Worm (Caenorhabditis elegans) whole organism, young adult: Measurements from ENCODE around the gene fbxb-38.

Experiments
- B0019.2 ChIP-seq: fragments of 200-800 bp; sonication (Bioruptor generic); conservative IDR thresholded peaks from 2 replicates; pipeline ENCODE4 v1.3.6; 2022; ENCODE audit warnings: missing genetic modification reagents, missing genetic modification characterization, missing compliant biosample characterization
- C17E4.6 ChIP-seq: fragments of 200-800 bp; sonication (Bioruptor generic); IDR thresholded peaks from 2 replicates; pipeline ENCODE4 v1.3.6; 2022; ENCODE audit warnings: missing genetic modification reagents, missing genetic modification characterization, missing compliant biosample characterization
- F23B12.7 ChIP-seq: sonication (generic microtip); optimal IDR thresholded peaks from 2 replicates; lab custom pipeline; 2017; ENCODE audit warnings: missing genetic modification characterization, mild to moderate bottlenecking, missing compliant biosample characterization, antibody characterized with exemption, moderate library complexity; ENCODE audit not compliant: insufficient read depth
- F33H1.4 ChIP-seq: fragments of 200-800 bp; sonication (Bioruptor generic); IDR thresholded peaks from 2 replicates; pipeline ENCODE4 v1.3.6; 2022; ENCODE audit warnings: missing genetic modification reagents, missing genetic modification characterization, missing compliant biosample characterization
- F39B2.1 ChIP-seq: fragments of 200-800 bp; sonication (Bioruptor generic); IDR thresholded peaks from 2 replicates; pipeline ENCODE4 v1.3.6; 2022; ENCODE audit warnings: missing genetic modification reagents, missing genetic modification characterization, missing compliant biosample characterization
- F49E8.2 ChIP-seq: sonication (generic microtip); optimal IDR thresholded peaks from 3 replicates; lab custom pipeline; 2017; ENCODE audit warnings: missing genetic modification characterization, mild to moderate bottlenecking, missing compliant biosample characterization, antibody characterized with exemption, moderate library complexity; ENCODE audit not compliant: insufficient read depth
- F55B11.4 ChIP-seq: sonication (generic microtip); optimal IDR thresholded peaks from 2 replicates; lab custom pipeline; 2016; ENCODE audit warnings: missing compliant biosample characterization, missing genetic modification characterization, borderline replicate concordance; ENCODE audit not compliant: insufficient read depth
- F57C9.4 ChIP-seq: sonication (generic microtip); optimal IDR thresholded peaks from 2 replicates; lab custom pipeline; 2017; ENCODE audit warnings: mild to moderate bottlenecking, missing genetic modification characterization, missing compliant biosample characterization
- K11D2.4 ChIP-seq: fragments of 200-800 bp; sonication (Bioruptor generic); IDR thresholded peaks from 2 replicates; pipeline ENCODE4 v1.3.6; 2022; ENCODE audit warnings: missing genetic modification reagents, missing genetic modification characterization, missing compliant biosample characterization
- Y56A3A.18 ChIP-seq: fragments of 200-800 bp; sonication (Bioruptor generic); IDR thresholded peaks from 2 replicates; pipeline ENCODE4 v1.3.6; 2022; ENCODE audit warnings: missing genetic modification reagents, missing genetic modification characterization, missing compliant biosample characterization
- ZK185.1 ChIP-seq: sonication (generic microtip); optimal IDR thresholded peaks from 2 replicates; lab custom pipeline; 2016; ENCODE audit warnings: mild to moderate bottlenecking, missing genetic modification characterization, missing compliant biosample characterization; ENCODE audit not compliant: poor library complexity, severe bottlenecking
- ama-1 ChIP-seq, 3 experiments: fragments of 150-350 bp in 1 of 3; sonication (generic microtip) in 2 of 3; optimal IDR thresholded peaks; 2 replicates each; lab custom pipeline; 2014 to 2018; ENCODE audit warnings: missing biosample characterization in 2 of 3, missing genetic modification characterization in 2 of 3, missing genetic modification reagents in 2 of 3
- attf-5 ChIP-seq: fragments of 200-800 bp; sonication (Bioruptor generic); optimal IDR thresholded peaks from 2 replicates; lab custom pipeline; 2018; ENCODE audit warnings: mild to moderate bottlenecking, missing genetic modification characterization, missing compliant biosample characterization
- bed-1 ChIP-seq: fragments of 200-800 bp; sonication (Bioruptor generic); IDR thresholded peaks from 2 replicates; pipeline ENCODE4 v1.3.6; 2022; ENCODE audit warnings: missing genetic modification reagents, missing genetic modification characterization, missing compliant biosample characterization
- bed-2 ChIP-seq: fragments of 200-800 bp; sonication (Bioruptor generic); IDR thresholded peaks from 2 replicates; pipeline ENCODE4 v1.3.6; 2022; ENCODE audit warnings: missing genetic modification reagents, missing genetic modification characterization, missing compliant biosample characterization
- ccch-3 ChIP-seq: fragments of 200-800 bp; sonication (Bioruptor generic); optimal IDR thresholded peaks from 2 replicates; lab custom pipeline; 2018; ENCODE audit warnings: mild to moderate bottlenecking, missing genetic modification characterization, missing compliant biosample characterization
- cebp-1 ChIP-seq, 2 experiments: fragments of 200-800 bp in 1 of 2; sonication (Bioruptor generic) in 1 of 2; sonication (generic microtip) in 1 of 2; IDR thresholded peaks in 1 of 2; optimal IDR thresholded peaks in 1 of 2; 2 replicates each; pipeline versions ENCODE4 v1.3.6 to Lab custom; 2017 to 2022; ENCODE audit warnings: missing compliant biosample characterization in 2 of 2, missing genetic modification characterization in 2 of 2, mild to moderate bottlenecking in 1 of 2, missing genetic modification reagents in 1 of 2, moderate library complexity in 1 of 2
- ceh-27 ChIP-seq: fragments of 200-800 bp; sonication (Bioruptor generic); optimal IDR thresholded peaks from 2 replicates; lab custom pipeline; 2018; ENCODE audit warnings: mild to moderate bottlenecking, missing genetic modification characterization, moderate library complexity, missing compliant biosample characterization
- dox-1 ChIP-seq: fragments of 200-800 bp; sonication (Bioruptor generic); IDR thresholded peaks from 2 replicates; pipeline ENCODE4 v1.3.6; 2022; ENCODE audit warnings: missing genetic modification reagents, missing genetic modification characterization, missing compliant biosample characterization
- dpff-1 ChIP-seq: sonication (generic microtip); optimal IDR thresholded peaks from 2 replicates; lab custom pipeline; 2017; ENCODE audit warnings: mild to moderate bottlenecking, missing genetic modification characterization, missing compliant biosample characterization
- ets-4 ChIP-seq: fragments of 200-800 bp; sonication (Bioruptor generic); optimal IDR thresholded peaks from 2 replicates; lab custom pipeline; 2018; ENCODE audit warnings: mild to moderate bottlenecking, missing genetic modification characterization, missing compliant biosample characterization
- gei-17 ChIP-seq: fragments of 200-800 bp; sonication (Bioruptor generic); optimal IDR thresholded peaks from 2 replicates; lab custom pipeline; 2018; ENCODE audit warnings: mild to moderate bottlenecking, missing genetic modification characterization, missing compliant biosample characterization
- hlh-12 ChIP-seq: sonication (generic microtip); optimal IDR thresholded peaks from 2 replicates; lab custom pipeline; 2016; ENCODE audit warnings: missing genetic modification characterization, missing compliant biosample characterization
- hlh-26 ChIP-seq: fragments of 200-800 bp; sonication (Bioruptor generic); conservative IDR thresholded peaks from 2 replicates; pipeline ENCODE4 v1.3.6; 2022; ENCODE audit warnings: missing genetic modification reagents, missing genetic modification characterization, missing compliant biosample characterization
- lag-1 ChIP-seq: fragments of 200-800 bp; sonication (Bioruptor generic); IDR thresholded peaks from 2 replicates; pipeline ENCODE4 v1.3.6; 2022; ENCODE audit warnings: missing genetic modification reagents, missing genetic modification characterization, missing compliant biosample characterization
- let-526 ChIP-seq: fragments of 200-800 bp; sonication (Bioruptor generic); IDR thresholded peaks from 2 replicates; pipeline ENCODE4 v1.3.6; 2022; ENCODE audit warnings: missing genetic modification reagents, missing genetic modification characterization, missing compliant biosample characterization
- madf-3 ChIP-seq: fragments of 200-800 bp; sonication (Bioruptor generic); IDR thresholded peaks from 2 replicates; pipeline ENCODE4 v1.3.6; 2022; ENCODE audit warnings: missing genetic modification reagents, missing genetic modification characterization, missing compliant biosample characterization
- madf-8 ChIP-seq: fragments of 200-800 bp; sonication (Bioruptor generic); conservative IDR thresholded peaks from 2 replicates; pipeline ENCODE4 v1.3.6; 2022; ENCODE audit warnings: missing genetic modification reagents, missing genetic modification characterization, missing compliant biosample characterization
- mcd-1 ChIP-seq: fragments of 200-800 bp; sonication (Bioruptor generic); IDR thresholded peaks from 2 replicates; pipeline ENCODE4 v1.3.6; 2022; ENCODE audit warnings: missing genetic modification reagents, missing genetic modification characterization, missing compliant biosample characterization
- mxl-1 ChIP-seq: sonication (generic microtip); optimal IDR thresholded peaks from 2 replicates; lab custom pipeline; 2016; ENCODE audit warnings: missing genetic modification characterization, missing compliant biosample characterization
- nfya-1 ChIP-seq: sonication (generic microtip); optimal IDR thresholded peaks from 2 replicates; lab custom pipeline; 2017; ENCODE audit warnings: antibody characterized with exemption, missing compliant biosample characterization, missing genetic modification characterization, borderline replicate concordance; ENCODE audit not compliant: insufficient read depth
- nfya-2 ChIP-seq: fragments of 200-800 bp; sonication (Bioruptor generic); IDR thresholded peaks from 2 replicates; pipeline ENCODE4 v1.3.6; 2022; ENCODE audit warnings: missing genetic modification reagents, missing genetic modification characterization, missing compliant biosample characterization
- rec-8 ChIP-seq, 2 experiments: sonication (generic microtip); optimal IDR thresholded peaks; 2 replicates each; lab custom pipeline; 2016; ENCODE audit warnings: mild to moderate bottlenecking in 2 of 2, missing genetic modification characterization in 2 of 2, missing genetic modification reagents in 2 of 2, missing genotype in 2 of 2, missing biosample characterization in 1 of 2, missing compliant biosample characterization in 1 of 2, moderate library complexity in 1 of 2
- snpc-4 ChIP-seq, 5 experiments: fragments of 150-350 bp in 1 of 5; sonication (generic microtip) in 4 of 5; optimal IDR thresholded peaks; 2 replicates each; lab custom pipeline; 2014 to 2018; ENCODE audit warnings: missing genetic modification characterization in 5 of 5, missing biosample characterization in 3 of 5, antibody characterized with exemption in 2 of 5, mild to moderate bottlenecking in 2 of 5, missing compliant biosample characterization in 2 of 5, missing genotype in 2 of 5, moderate library complexity in 2 of 5, missing genetic modification reagents in 1 of 5
- somi-1 ChIP-seq: fragments of 200-800 bp; sonication (Bioruptor generic); optimal IDR thresholded peaks from 2 replicates; lab custom pipeline; 2018; ENCODE audit warnings: mild to moderate bottlenecking, missing genetic modification characterization, missing compliant biosample characterization
- unc-130 ChIP-seq: sonication (generic microtip); optimal IDR thresholded peaks from 2 replicates; lab custom pipeline; 2016; ENCODE audit warnings: missing genetic modification reagents, missing genetic modification characterization, missing compliant biosample characterization
- zim-3 ChIP-seq: sonication (generic microtip); optimal IDR thresholded peaks from 2 replicates; lab custom pipeline; 2017; ENCODE audit warnings: mild to moderate bottlenecking, missing genetic modification characterization, moderate library complexity, missing compliant biosample characterization
- ztf-22 ChIP-seq: fragments of 200-800 bp; sonication (Bioruptor generic); optimal IDR thresholded peaks from 2 replicates; lab custom pipeline; 2018; ENCODE audit warnings: mild to moderate bottlenecking, missing genetic modification characterization, moderate library complexity, missing compliant biosample characterization
- ztf-3 ChIP-seq: fragments of 200-800 bp; sonication (Bioruptor generic); optimal IDR thresholded peaks from 2 replicates; lab custom pipeline; 2018; ENCODE audit warnings: mild to moderate bottlenecking, missing genetic modification characterization, missing compliant biosample characterization

The fbxb-38 gene

DNA sequence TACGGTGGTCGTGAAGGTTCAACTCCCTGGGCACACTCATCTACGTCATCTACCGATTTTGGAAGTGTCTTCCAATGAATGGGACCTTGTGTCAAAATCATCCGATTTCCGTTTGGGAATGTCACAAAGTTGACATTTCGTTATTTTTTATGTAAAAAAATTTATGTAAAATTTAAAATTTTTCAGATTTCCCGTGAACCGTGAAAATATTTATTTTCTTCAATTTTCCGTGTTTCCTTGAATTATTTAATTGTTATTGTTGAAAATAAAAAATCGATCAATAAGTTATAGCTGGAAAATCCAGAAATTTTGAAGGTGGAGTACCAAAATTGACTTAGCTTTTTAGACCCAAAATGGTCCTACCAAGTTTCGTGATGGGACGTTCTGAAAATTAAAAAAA lies 33.0 kb downstream of the fbxb-38 start, which contains the start of gene hpo-7:
hpo-7 (minus strand) TSS at position 101 of the 400 bp plus-strand sequence.
- TF ChIP-seq hlh-12 (tag; lab: Kevin White, UChicago): no peak
- no peak for TF ChIP-seq F33H1.4 (GFP tag; lab: Robert Waterston, UW)
- TF ChIP-seq somi-1 (GFP tag; lab: Kevin White, UChicago): no peak
- no peak for TF ChIP-seq bed-1 (GFP tag; lab: Robert Waterston, UW)
- no peak for TF ChIP-seq ztf-22 (GFP tag; lab: Kevin White, UChicago)
- no peak for TF ChIP-seq madf-8 (GFP tag; lab: Robert Waterston, UW)
- no peak for TF ChIP-seq mxl-1
- TF ChIP-seq madf-3 (GFP tag; lab: Robert Waterston, UW): no peak
- no peak for TF ChIP-seq ztf-3 (GFP tag; lab: Kevin White, UChicago)
- no peak for TF ChIP-seq nfya-2 (GFP tag; lab: Robert Waterston, UW)
- no peak for TF ChIP-seq gei-17 (GFP tag; lab: Kevin White, UChicago)

DNA sequence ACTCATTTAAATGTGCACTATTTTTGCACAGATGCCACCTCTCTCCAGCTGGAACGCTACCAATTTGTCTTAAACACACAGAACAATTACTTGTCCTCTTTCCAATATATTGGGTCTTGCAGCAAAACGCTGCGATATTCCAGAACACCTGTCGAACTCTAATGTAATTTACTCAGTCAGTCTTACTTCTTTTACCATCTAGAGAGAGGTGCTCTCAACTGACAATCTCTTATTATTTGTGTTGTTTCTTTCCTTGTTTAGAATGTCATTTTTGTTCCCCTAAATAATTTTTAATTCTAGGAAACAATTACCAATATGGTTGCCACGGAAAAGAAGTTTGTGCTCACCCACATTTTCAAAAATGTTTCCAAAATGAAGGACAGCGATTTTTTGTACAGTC lies 37.8 kb downstream of the fbxb-38 start, which contains the start of gene sdz-28:
sdz-28 (plus strand) TSS at position 301 of the 400 bp plus-strand sequence.
- TF ChIP-seq ZK185.1 (no peak), F49E8.2 (tag; lab: Kevin White, UChicago) (no peak), let-526 (no peak), Y56A3A.18 (GFP tag; lab: Robert Waterston, UW) (no peak)

DNA sequence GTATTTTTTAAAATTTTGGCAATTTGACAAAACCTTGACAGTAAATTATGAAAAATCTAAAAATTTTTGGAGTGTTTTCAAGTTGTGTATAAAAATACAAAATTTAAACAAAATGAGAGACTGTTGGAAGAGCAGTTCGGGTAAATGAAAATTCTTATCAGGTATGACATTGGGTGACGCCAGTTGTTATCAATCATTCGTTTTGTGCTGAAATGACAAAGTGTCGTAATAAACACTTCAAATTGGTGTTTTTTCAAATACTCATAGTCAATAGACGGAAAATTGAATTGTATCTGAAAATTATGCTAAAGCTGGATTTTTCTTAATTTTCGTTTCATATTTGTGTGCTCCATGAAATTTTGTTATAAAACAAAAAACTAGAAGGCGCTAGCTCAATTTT lies 45.8 kb downstream of the fbxb-38 start:
- TF ChIP-seq Y56A3A.18 (GFP tag; lab: Robert Waterston, UW) (no peak), bed-2 (no peak), ets-4 (GFP tag; lab: Kevin White, UChicago) (no peak), zim-3 (tag; lab: Kevin White, UChicago) (no peak), nfya-1 (tag; lab: Kevin White, UChicago) (no peak), hlh-26 (GFP tag; lab: Robert Waterston, UW) (no peak), ztf-22 (GFP tag; lab: Kevin White, UChicago) (no peak), ama-1 (optimal IDR thresholded peaks at IDR 0.05; lab: Kevin White, UChicago) (no peak), ama-1 (GFP tag; optimal IDR thresholded peaks at IDR 0.05; lab: Kevin White, UChicago) (no peak), F55B11.4 (tag; lab: Kevin White, UChicago) (no peak), F39B2.1 (GFP tag; lab: Robert Waterston, UW) (no peak), attf-5 (GFP tag; lab: Kevin White, UChicago) (no peak), ceh-27 (GFP tag; lab: Kevin White, UChicago) (no peak), F23B12.7 (tag; lab: Kevin White, UChicago) (no peak), snpc-4 (GFP tag; optimal IDR thresholded peaks at IDR 0.05; lab: Kevin White, UChicago) (no peak), snpc-4 (tag; optimal IDR thresholded peaks at IDR 0.05; lab: Kevin White, UChicago) (no peak), ZK185.1 (no peak), lag-1 (GFP tag; lab: Robert Waterston, UW) (no peak), C17E4.6 (no peak), nfya-2 (GFP tag; lab: Robert Waterston, UW) (no peak), let-526 (no peak), unc-130 (GFP tag; lab: Kevin White, UChicago) (no peak)

DNA sequence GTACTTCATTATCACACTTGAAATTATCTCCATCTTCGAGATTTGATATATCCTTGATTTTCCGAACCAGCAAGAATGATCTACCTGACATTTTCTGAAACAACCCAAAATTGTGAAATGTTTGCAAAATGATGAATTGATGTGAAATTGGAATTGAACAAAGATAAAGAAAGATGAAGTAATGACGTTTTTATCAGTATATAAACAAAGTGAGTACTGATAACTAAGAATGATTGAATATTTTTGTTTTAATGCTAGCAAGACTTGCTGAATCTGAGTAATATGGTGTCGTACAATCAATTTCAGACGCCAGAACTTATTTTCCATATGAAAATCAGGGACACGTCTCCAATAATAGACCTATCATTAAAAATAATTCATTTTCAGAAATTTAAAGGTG lies 46.5 kb downstream of the fbxb-38 start, which contains the start of gene math-37:
math-37 (minus strand) TSS at position 101 of the 400 bp plus-strand sequence.
- TF ChIP-seq mcd-1 (GFP tag; lab: Robert Waterston, UW) (no peak), B0019.2 (GFP tag; lab: Robert Waterston, UW) (no peak), rec-8 (tag; optimal IDR thresholded peaks at IDR 0.05; lab: Kevin White, UChicago) (no peak), dpff-1 (tag; lab: Kevin White, UChicago) (no peak), ccch-3 (no peak), K11D2.4 (GFP tag; lab: Robert Waterston, UW) (no peak), dox-1 (GFP tag; lab: Robert Waterston, UW) (no peak), hlh-26 (GFP tag; lab: Robert Waterston, UW) (no peak), cebp-1 (GFP tag; IDR thresholded peaks at IDR 0.05; lab: Robert Waterston, UW) (no peak), cebp-1 (tag; optimal IDR thresholded peaks at IDR 0.05; lab: Kevin White, UChicago) (no peak), F57C9.4 (tag; lab: Kevin White, UChicago) (no peak)
- TF ChIP-seq, all 124 proteins: peak for 0
